Fruit fly (Drosophila melanogaster) whole organism, embryonic: Measurements from ENCODE around the gene mof.

Experiments
- Atf-2 ChIP-seq: fragments of 200-800 bp; sonication (Bioruptor generic); optimal IDR thresholded peaks from 2 replicates; lab custom pipeline; 2016; ENCODE audit warnings: missing biosample characterization, missing genetic modification characterization
- Awh ChIP-seq: fragments of 200-800 bp; sonication (Bioruptor generic); IDR thresholded peaks from 2 replicates; pipeline ENCODE4, ENCODE4 v1.3.6; 2022; ENCODE audit warnings: missing biosample characterization, missing genetic modification characterization
- C15 ChIP-seq: fragments of 200-800 bp; sonication (Bioruptor generic); IDR thresholded peaks from 3 replicates; pipeline ENCODE4 v1.3.6; 2022; ENCODE audit warnings: missing biosample characterization, missing genetic modification characterization
- CG10267 ChIP-seq: fragments of 200-800 bp; sonication (Bioruptor generic); optimal IDR thresholded peaks from 2 replicates; lab custom pipeline; 2018; ENCODE audit warnings: missing biosample characterization, mild to moderate bottlenecking, missing genetic modification characterization, moderate library complexity
- CG11456 ChIP-seq: fragments of 200-800 bp; sonication (Bioruptor generic); IDR thresholded peaks from 3 replicates; pipeline ENCODE4 v1.3.6; 2022; ENCODE audit warnings: missing biosample characterization, missing genetic modification characterization
- CG11504 ChIP-seq: fragments of 200-800 bp; sonication (Bioruptor generic); optimal IDR thresholded peaks from 3 replicates; lab custom pipeline; 2019; ENCODE audit warnings: missing biosample characterization, mild to moderate bottlenecking, missing genetic modification characterization, moderate library complexity
- CG11560 ChIP-seq: fragments of 200-800 bp; sonication (Bioruptor generic); IDR thresholded peaks from 3 replicates; pipeline ENCODE4 v1.3.6; 2022; ENCODE audit warnings: missing biosample characterization, missing genetic modification characterization
- CG12219 ChIP-seq: fragments of 200-800 bp; sonication (Bioruptor generic); optimal IDR thresholded peaks from 3 replicates; lab custom pipeline; 2018; ENCODE audit warnings: missing biosample characterization, mild to moderate bottlenecking, missing genetic modification characterization
- CG15073 ChIP-seq: fragments of 200-800 bp; sonication (Bioruptor generic); optimal IDR thresholded peaks from 2 replicates; lab custom pipeline; 2016; ENCODE audit warnings: missing biosample characterization, missing genetic modification characterization
- CG1602 ChIP-seq: fragments of 200-800 bp; sonication (Bioruptor generic); optimal IDR thresholded peaks from 3 replicates; lab custom pipeline; 2016; ENCODE audit warnings: missing biosample characterization, missing genetic modification characterization
- CG1603 ChIP-seq: fragments of 200-800 bp; sonication (Bioruptor generic); optimal IDR thresholded peaks from 2 replicates; lab custom pipeline; 2019; ENCODE audit warnings: missing biosample characterization, mild to moderate bottlenecking, missing genetic modification characterization, moderate library complexity
- CG18262 ChIP-seq: fragments of 200-800 bp; optimal IDR thresholded peaks from 3 replicates; lab custom pipeline; 2019; ENCODE audit warnings: missing biosample characterization, mild to moderate bottlenecking, missing genetic modification characterization, moderate library complexity
- CG2875 ChIP-seq: fragments of 200-800 bp; sonication (Bioruptor generic); optimal IDR thresholded peaks from 2 replicates; lab custom pipeline; 2017; ENCODE audit warnings: missing biosample characterization, mild to moderate bottlenecking, missing genetic modification characterization, missing genetic modification reagents
- CG31388 ChIP-seq: fragments of 200-800 bp; sonication (Bioruptor generic); optimal IDR thresholded peaks from 2 replicates; lab custom pipeline; 2016; ENCODE audit warnings: missing biosample characterization, missing genetic modification characterization
- CG4424 ChIP-seq: fragments of 200-800 bp; sonication (Bioruptor generic); optimal IDR thresholded peaks from 3 replicates; lab custom pipeline; 2016; ENCODE audit warnings: missing biosample characterization, missing genetic modification characterization
- CG6765 ChIP-seq: fragments of 200-800 bp; sonication (Bioruptor generic); optimal IDR thresholded peaks from 3 replicates; lab custom pipeline; 2017; ENCODE audit warnings: missing biosample characterization, mild to moderate bottlenecking, missing genetic modification characterization
- Dfd ChIP-seq, 2 experiments: fragments of >200 bp; optimal IDR thresholded peaks; 2 replicates each; lab custom pipeline; 2017; ENCODE audit warnings: missing biosample characterization in 2 of 2, missing genetic modification characterization in 2 of 2
- Dref ChIP-seq: fragments of 200-800 bp; sonication (Bioruptor generic); IDR thresholded peaks from 2 replicates; pipeline ENCODE4 v1.3.6; 2022; ENCODE audit warnings: missing biosample characterization, missing genetic modification characterization
- E2f2 ChIP-seq: fragments of 200-800 bp; sonication (Bioruptor generic); IDR thresholded peaks from 2 replicates; pipeline ENCODE4 v1.3.6; 2022; ENCODE audit warnings: missing biosample characterization, missing genetic modification characterization
- Hr3 ChIP-seq: fragments of 200-800 bp; sonication (Bioruptor generic); optimal IDR thresholded peaks from 3 replicates; lab custom pipeline; 2016; ENCODE audit warnings: missing biosample characterization, missing genetic modification characterization
- Mes4 ChIP-seq: fragments of 200-800 bp; sonication (Bioruptor generic); optimal IDR thresholded peaks from 2 replicates; lab custom pipeline; 2016; ENCODE audit warnings: missing biosample characterization, missing genetic modification characterization
- Neu2 ChIP-seq: fragments of 200-800 bp; sonication (Bioruptor generic); optimal IDR thresholded peaks from 3 replicates; lab custom pipeline; 2016; ENCODE audit warnings: missing biosample characterization, missing genetic modification characterization, borderline replicate concordance
- Scr ChIP-seq: fragments of 200-800 bp; sonication (Bioruptor generic); IDR thresholded peaks from 2 replicates; pipeline ENCODE4 v1.3.6; 2022; ENCODE audit warnings: missing biosample characterization, missing genetic modification characterization; ENCODE audit not compliant: partially characterized antibody
- Sox102F ChIP-seq: fragments of 200-800 bp; sonication (Bioruptor generic); optimal IDR thresholded peaks from 2 replicates; lab custom pipeline; 2018; ENCODE audit warnings: missing biosample characterization, mild to moderate bottlenecking, missing genetic modification characterization, moderate library complexity
- ab ChIP-seq: fragments of 200-800 bp; sonication (Bioruptor generic); optimal IDR thresholded peaks from 2 replicates; lab custom pipeline; 2016; ENCODE audit warnings: missing biosample characterization, missing genetic modification characterization
- aop ChIP-seq: fragments of 200-800 bp; sonication (Bioruptor generic); IDR thresholded peaks from 2 replicates; pipeline ENCODE4 v1.3.6; 2022; ENCODE audit warnings: missing biosample characterization, missing genetic modification characterization
- az2 ChIP-seq: fragments of 200-800 bp; sonication (Bioruptor generic); optimal IDR thresholded peaks from 3 replicates; lab custom pipeline; 2016; ENCODE audit warnings: missing biosample characterization, missing genetic modification characterization
- bab2 ChIP-seq: fragments of 200-800 bp; sonication (Bioruptor generic); optimal IDR thresholded peaks from 2 replicates; lab custom pipeline; 2016; ENCODE audit warnings: missing biosample characterization, missing genetic modification characterization
- btn ChIP-seq: fragments of 200-800 bp; sonication (Bioruptor generic); optimal IDR thresholded peaks from 2 replicates; lab custom pipeline; 2016; ENCODE audit warnings: missing biosample characterization, missing genetic modification characterization
- cad ChIP-seq: fragments of >200 bp; optimal IDR thresholded peaks from 2 replicates; lab custom pipeline; 2017; ENCODE audit warnings: missing biosample characterization, missing genetic modification characterization
- corto ChIP-seq: fragments of 200-800 bp; sonication (Bioruptor generic); optimal IDR thresholded peaks from 2 replicates; lab custom pipeline; 2016; ENCODE audit warnings: missing biosample characterization, mild to moderate bottlenecking, missing genetic modification characterization, moderate library complexity
- dan ChIP-seq: fragments of 200-800 bp; sonication (Bioruptor generic); IDR thresholded peaks from 2 replicates; pipeline ENCODE4 v1.3.6; 2022; ENCODE audit warnings: missing biosample characterization, missing genetic modification characterization
- dati ChIP-seq: fragments of 200-800 bp; sonication (Bioruptor generic); IDR thresholded peaks from 2 replicates; pipeline ENCODE4 v1.3.6; 2022; ENCODE audit warnings: missing biosample characterization, missing genetic modification characterization
- eyg ChIP-seq: fragments of 200-800 bp; sonication (Bioruptor generic); optimal IDR thresholded peaks from 3 replicates; lab custom pipeline; 2016; ENCODE audit warnings: missing biosample characterization, missing genetic modification characterization
- fd64A ChIP-seq: fragments of 200-800 bp; sonication (Bioruptor generic); optimal IDR thresholded peaks from 3 replicates; lab custom pipeline; 2018; ENCODE audit warnings: missing biosample characterization, mild to moderate bottlenecking, missing genetic modification characterization
- hbn ChIP-seq: fragments of 200-800 bp; sonication (Bioruptor generic); IDR thresholded peaks from 2 replicates; pipeline ENCODE4 v1.3.6; 2022; ENCODE audit warnings: missing biosample characterization, missing genetic modification characterization; ENCODE audit not compliant: partially characterized antibody
- ind ChIP-seq: fragments of 200-800 bp; sonication (Bioruptor generic); optimal IDR thresholded peaks from 3 replicates; lab custom pipeline; 2016; ENCODE audit warnings: missing biosample characterization, missing genetic modification characterization
- jumu ChIP-seq: fragments of 200-800 bp; sonication (Bioruptor generic); optimal IDR thresholded peaks from 3 replicates; lab custom pipeline; 2016; ENCODE audit warnings: missing biosample characterization, missing genetic modification characterization
- lilli ChIP-seq: fragments of 200-800 bp; sonication (Bioruptor generic); optimal IDR thresholded peaks from 3 replicates; lab custom pipeline; 2016; ENCODE audit warnings: missing biosample characterization, missing genetic modification characterization
- lola ChIP-seq, 3 experiments: fragments of >200 bp in 2 of 3; fragments of 200-800 bp in 1 of 3; sonication (Bioruptor generic) in 1 of 3; optimal IDR thresholded peaks; 2 replicates each; lab custom pipeline; 2017 to 2019; ENCODE audit warnings: missing biosample characterization in 3 of 3, missing genetic modification characterization in 3 of 3, mild to moderate bottlenecking in 1 of 3, moderate library complexity in 1 of 3
- pb ChIP-seq: fragments of 200-800 bp; sonication (Bioruptor generic); optimal IDR thresholded peaks from 3 replicates; lab custom pipeline; 2016; ENCODE audit warnings: missing biosample characterization, missing genetic modification characterization
- pfk ChIP-seq: fragments of 200-800 bp; sonication (Bioruptor generic); optimal IDR thresholded peaks from 2 replicates; lab custom pipeline; 2018; ENCODE audit warnings: missing biosample characterization, mild to moderate bottlenecking, missing genetic modification characterization, moderate library complexity
- schlank ChIP-seq: fragments of 200-800 bp; sonication (Bioruptor generic); optimal IDR thresholded peaks from 2 replicates; lab custom pipeline; 2018; ENCODE audit warnings: missing biosample characterization, mild to moderate bottlenecking, missing genetic modification characterization
- slbo ChIP-seq: fragments of 200-800 bp; sonication (Bioruptor generic); IDR thresholded peaks from 2 replicates; pipeline ENCODE4 v1.3.6; 2022; ENCODE audit warnings: missing biosample characterization, missing genetic modification characterization
- sob ChIP-seq: fragments of 200-800 bp; sonication (Bioruptor generic); IDR thresholded peaks from 2 replicates; pipeline ENCODE4 v1.3.6; 2022; ENCODE audit warnings: missing biosample characterization, missing genetic modification characterization
- ssp ChIP-seq: fragments of 200-800 bp; sonication (Bioruptor generic); IDR thresholded peaks from 2 replicates; pipeline ENCODE4 v1.3.6; 2022; ENCODE audit warnings: missing biosample characterization, missing genetic modification characterization
- tin ChIP-seq: fragments of 200-800 bp; sonication (Bioruptor generic); optimal IDR thresholded peaks from 3 replicates; lab custom pipeline; 2016; ENCODE audit warnings: missing biosample characterization, missing genetic modification characterization
- twi ChIP-seq: fragments of 200-800 bp; optimal IDR thresholded peaks from 2 replicates; lab custom pipeline; 2019; ENCODE audit warnings: missing biosample characterization, mild to moderate bottlenecking, missing genetic modification characterization, moderate library complexity
- yki ChIP-seq: fragments of >200 bp; optimal IDR thresholded peaks from 3 replicates; lab custom pipeline; 2018
- zen2 ChIP-seq: fragments of 200-800 bp; sonication (Bioruptor generic); IDR thresholded peaks from 3 replicates; pipeline ENCODE4 v1.3.6; 2022; ENCODE audit warnings: missing biosample characterization, missing genetic modification characterization; ENCODE audit not compliant: partially characterized antibody

Gene mof

DNA sequence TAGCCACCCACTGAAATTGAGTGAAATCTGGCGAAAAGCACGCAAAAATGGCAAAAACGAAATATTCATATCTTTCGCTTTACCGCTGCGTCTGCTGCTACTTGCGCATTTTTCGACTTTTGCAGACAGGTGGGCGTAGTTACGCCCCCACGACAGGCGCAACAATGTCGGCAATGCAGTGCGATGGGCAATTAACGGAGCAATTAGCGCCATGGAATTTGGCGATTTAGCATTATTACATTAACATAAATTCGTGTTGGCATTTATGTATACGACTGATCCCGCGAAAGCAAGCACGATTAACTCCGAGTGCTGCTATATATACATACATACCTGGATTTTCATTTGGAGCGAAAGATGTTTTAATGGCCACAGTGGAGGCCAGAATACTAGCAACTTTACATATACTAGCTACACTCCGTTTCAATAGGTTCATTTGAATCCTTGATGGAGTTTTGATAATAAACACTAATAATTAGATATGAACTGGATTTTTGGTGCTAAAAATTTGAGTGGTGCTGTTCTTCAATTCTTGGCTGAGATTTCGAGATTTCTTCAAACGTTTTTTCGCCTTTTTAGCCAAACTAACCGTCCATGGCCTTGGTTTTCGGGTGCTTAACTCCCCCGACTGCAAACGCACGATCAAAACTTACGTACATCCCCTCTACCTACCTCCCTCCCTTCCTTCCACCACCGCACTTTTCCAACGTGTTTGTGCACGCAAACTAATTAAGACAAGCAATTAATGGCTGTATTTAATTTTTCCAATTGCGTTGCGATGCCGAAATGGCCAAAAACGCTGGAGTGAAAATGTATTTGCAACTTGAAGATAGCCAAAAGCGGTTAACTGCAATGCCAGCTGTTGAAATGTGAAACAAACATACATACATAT, 20.4 kb upstream of the mof start (continued):
- TF ChIP-seq CG2875 (GFP tag; lab: Kevin White, UChicago) (no peak), CG18262 (tag; lab: Kevin White, UChicago) (peak; percentile 3), btn (GFP tag; lab: Kevin White, UChicago) (no peak), aop (no peak), lola (GFP tag; optimal IDR thresholded peaks at IDR 0.05; lab: Kevin White, UChicago) (no peak), ssp (GFP tag; lab: Robert Waterston, UW) (no peak), tin (GFP tag; lab: Kevin White, UChicago) (no peak), ab (no peak), CG12219 (GFP tag; lab: Kevin White, UChicago) (no peak), dan (no peak), CG6765 (GFP tag; lab: Kevin White, UChicago) (no peak), CG11456 (GFP tag; lab: Robert Waterston, UW) (no peak), bab2 (peak; percentile 2), zen2 (GFP tag; lab: Robert Waterston, UW) (no peak), CG1602 (GFP tag; lab: Kevin White, UChicago) (peak; percentile 17), slbo (GFP tag; lab: Robert Waterston, UW) (peak; percentile 39; the same call in 1 of the 2 replicates), Sox102F (GFP tag; lab: Kevin White, UChicago) (peak; percentile 53), CG10267 (peak; percentile 12), Scr (GFP tag; lab: Robert Waterston, UW) (no peak), CG1603 (tag; lab: Kevin White, UChicago) (peak; percentile 64), CG11560 (no peak), ind (GFP tag; lab: Kevin White, UChicago) (peak; percentile 8), jumu (GFP tag; lab: Kevin White, UChicago) (no peak), hbn (no peak), CG4424 (GFP tag; lab: Kevin White, UChicago) (no peak), sob (GFP tag; lab: Robert Waterston, UW) (no peak), yki (lab: Kevin White, UChicago) (no peak), CG11504 (tag; lab: Kevin White, UChicago) (peak; percentile 44), az2 (GFP tag; lab: Kevin White, UChicago) (peak; percentile 34), dati (no peak), Hr3 (GFP tag; lab: Kevin White, UChicago) (no peak), Dfd (GFP tag; optimal IDR thresholded peaks at IDR 0.05; lab: Kevin White, UChicago) (no peak), CG31388 (GFP tag; lab: Kevin White, UChicago) (no peak), lilli (GFP tag; lab: Kevin White, UChicago) (no peak), Neu2 (GFP tag; lab: Kevin White, UChicago) (no peak), corto (GFP tag; lab: Kevin White, UChicago) (no peak), Mes4 (GFP tag; lab: Kevin White, UChicago) (no peak), cad (GFP tag; lab: Kevin White, UChicago) (no peak), pfk (no peak), twi (no peak), CG15073 (GFP tag; lab: Kevin White, UChicago) (no peak), pb (GFP tag; lab: Kevin White, UChicago) (no peak), Awh (0 out of 2 replicates have a peak, but pooled peaks have one; percentile 28), C15 (GFP tag; lab: Robert Waterston, UW) (no peak), schlank (tag; lab: Kevin White, UChicago) (no peak), fd64A (GFP tag; lab: Kevin White, UChicago) (no peak), eyg (GFP tag; lab: Kevin White, UChicago) (no peak), Atf-2 (GFP tag; lab: Kevin White, UChicago) (peak; percentile 9), E2f2 (GFP tag; lab: Robert Waterston, UW) (0 out of 2 replicates have a peak, but pooled peaks have one; percentile 14), Dref (GFP tag; lab: Robert Waterston, UW) (no peak)
